Fruit fly (Drosophila melanogaster) whole organism, embryonic: ENCODE measurements around the gene hyd.

ENCODE experiments used
- Ada2b ChIP-seq: fragments of 200-800 bp; sonication (Bioruptor generic); IDR thresholded peaks from 2 replicates; pipeline ENCODE4 v1.3.6; 2022; ENCODE audit warnings: missing biosample characterization, missing genetic modification characterization
- Antp ChIP-seq: fragments of 200-800 bp; sonication (Bioruptor generic); optimal IDR thresholded peaks from 3 replicates; lab custom pipeline; 2016; ENCODE audit warnings: missing biosample characterization, missing genetic modification characterization
- BtbVII ChIP-seq: fragments of 200-800 bp; sonication (Bioruptor generic); optimal IDR thresholded peaks from 3 replicates; lab custom pipeline; 2017; ENCODE audit warnings: missing biosample characterization, mild to moderate bottlenecking, missing genetic modification characterization
- CG10431 ChIP-seq: fragments of 200-800 bp; sonication (Bioruptor generic); optimal IDR thresholded peaks from 3 replicates; lab custom pipeline; 2018; ENCODE audit warnings: missing biosample characterization, mild to moderate bottlenecking, missing genetic modification characterization
- CG12155 ChIP-seq: fragments of 200-800 bp; sonication (Bioruptor generic); optimal IDR thresholded peaks from 3 replicates; lab custom pipeline; 2016; ENCODE audit warnings: missing biosample characterization, missing genetic modification characterization
- CG14965 ChIP-seq: fragments of 200-800 bp; sonication (Bioruptor generic); optimal IDR thresholded peaks from 2 replicates; lab custom pipeline; 2016; ENCODE audit warnings: missing biosample characterization, missing genetic modification characterization, borderline replicate concordance
- CG15514 ChIP-seq: fragments of 200-800 bp; sonication (Bioruptor generic); optimal IDR thresholded peaks from 3 replicates; lab custom pipeline; 2017; ENCODE audit warnings: missing biosample characterization, missing genetic modification characterization, mild to moderate bottlenecking, moderate library complexity, missing genetic modification reagents
- CG16813 ChIP-seq: fragments of 200-800 bp; sonication (Bioruptor generic); IDR thresholded peaks from 3 replicates; pipeline ENCODE4 v1.3.6; 2022; ENCODE audit warnings: missing biosample characterization, missing genetic modification characterization; ENCODE audit not compliant: partially characterized antibody
- CG17186 ChIP-seq: fragments of 200-800 bp; sonication (Bioruptor generic); optimal IDR thresholded peaks from 3 replicates; lab custom pipeline; 2017; ENCODE audit warnings: missing biosample characterization, missing genetic modification reagents, missing genetic modification characterization
- CG18599 ChIP-seq: fragments of 200-800 bp; sonication (Bioruptor generic); optimal IDR thresholded peaks from 3 replicates; lab custom pipeline; 2017; ENCODE audit warnings: missing biosample characterization, missing genetic modification characterization, mild to moderate bottlenecking, moderate library complexity, missing genetic modification reagents
- CG2199 ChIP-seq: fragments of 200-800 bp; sonication (Bioruptor generic); IDR thresholded peaks from 3 replicates; pipeline ENCODE4 v1.3.6; 2022; ENCODE audit warnings: missing biosample characterization, missing genetic modification characterization
- CG31388 ChIP-seq: fragments of 200-800 bp; sonication (Bioruptor generic); optimal IDR thresholded peaks from 2 replicates; lab custom pipeline; 2016; ENCODE audit warnings: missing biosample characterization, missing genetic modification characterization
- CG33213 ChIP-seq: fragments of 200-800 bp; sonication (Bioruptor generic); optimal IDR thresholded peaks from 3 replicates; lab custom pipeline; 2016; ENCODE audit warnings: missing biosample characterization, missing genetic modification characterization
- CG34224 ChIP-seq: fragments of 200-800 bp; sonication (Bioruptor generic); IDR thresholded peaks from 3 replicates; pipeline ENCODE4 v1.3.6; 2022; ENCODE audit warnings: missing biosample characterization, missing genetic modification characterization; ENCODE audit not compliant: partially characterized antibody
- CG5245 ChIP-seq: fragments of 200-800 bp; sonication (Bioruptor generic); optimal IDR thresholded peaks from 3 replicates; lab custom pipeline; 2016; ENCODE audit warnings: missing biosample characterization, missing genetic modification characterization
- CG7556 ChIP-seq: fragments of 200-800 bp; sonication (Bioruptor generic); optimal IDR thresholded peaks from 2 replicates; lab custom pipeline; 2017; ENCODE audit warnings: missing biosample characterization, mild to moderate bottlenecking, missing genetic modification characterization
- D ChIP-seq, 2 experiments: fragments of 200-800 bp in 1 of 2; fragments of >200 bp in 1 of 2; sonication (Bioruptor generic) in 1 of 2; optimal IDR thresholded peaks; 2 replicates in 1 of 2; 3 replicates in 1 of 2; lab custom pipeline; 2017; ENCODE audit warnings: mild to moderate bottlenecking in 1 of 2, missing biosample characterization in 1 of 2, missing genetic modification characterization in 1 of 2, missing genetic modification reagents in 1 of 2
- D19B ChIP-seq: fragments of 200-800 bp; sonication (Bioruptor generic); optimal IDR thresholded peaks from 2 replicates; lab custom pipeline; 2017; ENCODE audit warnings: missing biosample characterization, mild to moderate bottlenecking, missing genetic modification characterization
- Dp ChIP-seq: fragments of 200-800 bp; sonication (Bioruptor generic); optimal IDR thresholded peaks from 2 replicates; lab custom pipeline; 2018; ENCODE audit warnings: missing biosample characterization, mild to moderate bottlenecking, missing genetic modification characterization, moderate library complexity
- E2f2 ChIP-seq: fragments of 200-800 bp; sonication (Bioruptor generic); IDR thresholded peaks from 2 replicates; pipeline ENCODE4 v1.3.6; 2022; ENCODE audit warnings: missing biosample characterization, missing genetic modification characterization
- Ets65A ChIP-seq: fragments of 200-800 bp; sonication (Bioruptor generic); peaks from one replicate; lab custom pipeline; 2016; ENCODE audit warnings: missing biosample characterization, missing genetic modification characterization
- Fer2 ChIP-seq: fragments of 200-800 bp; sonication (Bioruptor generic); optimal IDR thresholded peaks from 2 replicates; lab custom pipeline; 2018; ENCODE audit warnings: missing biosample characterization, mild to moderate bottlenecking, missing genetic modification characterization, moderate library complexity
- GATAe ChIP-seq: fragments of 200-800 bp; sonication (Bioruptor generic); conservative IDR thresholded peaks from 2 replicates; pipeline ENCODE4 v1.3.6; 2022; ENCODE audit warnings: missing biosample characterization, missing genetic modification characterization
- HHEX ChIP-seq: fragments of 200-800 bp; sonication (Bioruptor generic); optimal IDR thresholded peaks from 3 replicates; lab custom pipeline; 2017; ENCODE audit warnings: missing biosample characterization, mild to moderate bottlenecking, missing genetic modification characterization, missing genetic modification reagents
- Hr51 ChIP-seq, 2 experiments: fragments of 200-800 bp; sonication (Bioruptor generic); optimal IDR thresholded peaks; 2 replicates in 1 of 2; 3 replicates in 1 of 2; lab custom pipeline; 2016 to 2018; ENCODE audit warnings: missing biosample characterization in 2 of 2, missing genetic modification characterization in 2 of 2, mild to moderate bottlenecking in 1 of 2, moderate library complexity in 1 of 2
- Kr ChIP-seq: fragments of 200-800 bp; sonication (Bioruptor generic); optimal IDR thresholded peaks from 2 replicates; lab custom pipeline; 2017; ENCODE audit warnings: missing biosample characterization, mild to moderate bottlenecking, missing genetic modification characterization
- MESR4 ChIP-seq: fragments of 200-800 bp; sonication (Bioruptor generic); optimal IDR thresholded peaks from 2 replicates; lab custom pipeline; 2018; ENCODE audit warnings: missing biosample characterization, mild to moderate bottlenecking, missing genetic modification characterization, moderate library complexity
- Max ChIP-seq: fragments of 200-800 bp; sonication (Bioruptor generic); optimal IDR thresholded peaks from 2 replicates; lab custom pipeline; 2016; ENCODE audit warnings: missing biosample characterization, mild to moderate bottlenecking, missing genetic modification characterization
- amos ChIP-seq: fragments of 200-800 bp; sonication (Bioruptor generic); IDR thresholded peaks from 2 replicates; pipeline ENCODE4 v1.3.6; 2022; ENCODE audit warnings: missing biosample characterization, missing genetic modification characterization; ENCODE audit not compliant: partially characterized antibody
- chif ChIP-seq, 2 experiments: fragments of 200-800 bp; sonication (Bioruptor generic); optimal IDR thresholded peaks; 3 replicates each; lab custom pipeline; 2016; ENCODE audit warnings: missing biosample characterization in 2 of 2, missing genetic modification characterization in 2 of 2
- ci ChIP-seq: fragments of 200-800 bp; sonication (Bioruptor generic); IDR thresholded peaks from 3 replicates; pipeline ENCODE4 v1.3.6; 2022; ENCODE audit warnings: missing biosample characterization, missing genetic modification characterization
- cwo ChIP-seq: fragments of 200-800 bp; sonication (Bioruptor generic); optimal IDR thresholded peaks from 3 replicates; lab custom pipeline; 2017; ENCODE audit warnings: missing biosample characterization, missing genetic modification characterization, mild to moderate bottlenecking, moderate library complexity, missing genetic modification reagents
- dati ChIP-seq: fragments of 200-800 bp; sonication (Bioruptor generic); IDR thresholded peaks from 2 replicates; pipeline ENCODE4 v1.3.6; 2022; ENCODE audit warnings: missing biosample characterization, missing genetic modification characterization
- en ChIP-seq: fragments of 200-800 bp; sonication (Bioruptor generic); optimal IDR thresholded peaks from 2 replicates; lab custom pipeline; 2016; ENCODE audit warnings: missing biosample characterization, missing genetic modification characterization
- fd102C ChIP-seq: fragments of 200-800 bp; sonication (Bioruptor generic); optimal IDR thresholded peaks from 2 replicates; lab custom pipeline; 2018; ENCODE audit warnings: missing biosample characterization, mild to moderate bottlenecking, missing genetic modification characterization, moderate library complexity
- gro ChIP-seq: fragments of 200-800 bp; sonication (Bioruptor generic); optimal IDR thresholded peaks from 2 replicates; lab custom pipeline; 2016; ENCODE audit warnings: missing biosample characterization, missing genetic modification characterization
- gsb ChIP-seq: fragments of 200-800 bp; sonication (Bioruptor generic); IDR thresholded peaks from 2 replicates; pipeline ENCODE4 v1.3.6; 2022; ENCODE audit warnings: missing biosample characterization, missing genetic modification characterization
- gsb-n ChIP-seq: fragments of 200-800 bp; sonication (Bioruptor generic); optimal IDR thresholded peaks from 3 replicates; lab custom pipeline; 2018; ENCODE audit warnings: missing biosample characterization, mild to moderate bottlenecking, missing genetic modification characterization
- gt ChIP-seq: fragments of 200-800 bp; sonication (Bioruptor generic); IDR thresholded peaks from 2 replicates; pipeline ENCODE4 v1.3.6; 2022; ENCODE audit warnings: missing biosample characterization, missing genetic modification characterization
- hkb ChIP-seq, 2 experiments: fragments of 200-800 bp in 1 of 2; fragments of >200 bp in 1 of 2; sonication (Bioruptor generic) in 1 of 2; IDR thresholded peaks in 1 of 2; optimal IDR thresholded peaks in 1 of 2; 2 replicates each; pipeline versions ENCODE4 v1.3.6 to Lab custom; 2017 to 2022; ENCODE audit warnings: missing biosample characterization in 1 of 2, missing genetic modification characterization in 1 of 2
- ind ChIP-seq: fragments of 200-800 bp; sonication (Bioruptor generic); optimal IDR thresholded peaks from 3 replicates; lab custom pipeline; 2016; ENCODE audit warnings: missing biosample characterization, missing genetic modification characterization
- insv ChIP-seq, 2 experiments: fragments of 200-800 bp; sonication (Bioruptor generic); optimal IDR thresholded peaks; 3 replicates each; lab custom pipeline; 2016 to 2018; ENCODE audit warnings: missing biosample characterization in 2 of 2, missing genetic modification characterization in 2 of 2
- pum ChIP-seq: fragments of 200-800 bp; sonication (Bioruptor generic); optimal IDR thresholded peaks from 2 replicates; lab custom pipeline; 2016; ENCODE audit warnings: missing biosample characterization, missing genetic modification characterization
- sc ChIP-seq, 3 experiments: fragments of >200 bp in 2 of 3; fragments of 200-800 bp in 1 of 3; sonication (Bioruptor generic) in 1 of 3; optimal IDR thresholded peaks; 2 replicates in 2 of 3; 3 replicates in 1 of 3; lab custom pipeline; 2017; ENCODE audit warnings: mild to moderate bottlenecking in 1 of 3, missing biosample characterization in 1 of 3, missing genetic modification characterization in 1 of 3, missing genetic modification reagents in 1 of 3
- ssp ChIP-seq: fragments of 200-800 bp; sonication (Bioruptor generic); IDR thresholded peaks from 2 replicates; pipeline ENCODE4 v1.3.6; 2022; ENCODE audit warnings: missing biosample characterization, missing genetic modification characterization

The hyd gene

dm6 chr3R:9704183-9705007 lies 21.0 kb downstream of the hyd start (continued):
- peak; percentile 7 for TF ChIP-seq CG15514 (GFP tag; lab: Kevin White, UChicago)
- TF ChIP-seq ind (GFP tag; lab: Kevin White, UChicago) = no peak
- TF ChIP-seq insv (GFP tag; optimal IDR thresholded peaks at IDR 0.05; lab: Kevin White, UChicago) = no peak
- TF ChIP-seq ssp = no peak
- no peak for TF ChIP-seq sc (optimal IDR thresholded peaks at IDR 0.05; lab: Kevin White, UChicago)
- TF ChIP-seq sc (GFP tag; optimal IDR thresholded peaks at IDR 0.05; lab: Kevin White, UChicago) = no peak
- TF ChIP-seq E2f2 (GFP tag; lab: Robert Waterston, UW) = no peak
- TF ChIP-seq dati (GFP tag; lab: Robert Waterston, UW) = no peak
- TF ChIP-seq MESR4 (GFP tag; lab: Kevin White, UChicago) = no peak
- peak; percentile 5 for TF ChIP-seq BtbVII
- TF ChIP-seq Ada2b (GFP tag; lab: Robert Waterston, UW) = no peak
- no peak for TF ChIP-seq amos (GFP tag; lab: Robert Waterston, UW)
- no peak for TF ChIP-seq CG2199
- no peak for TF ChIP-seq CG17186 (GFP tag; lab: Kevin White, UChicago)
- TF ChIP-seq GATAe (GFP tag; lab: Robert Waterston, UW) = no peak
- TF ChIP-seq pum = no peak
- TF ChIP-seq CG14965 (GFP tag; lab: Kevin White, UChicago) = no peak
- TF ChIP-seq hkb (optimal IDR thresholded peaks at IDR 0.05; lab: Kevin White, UChicago) = no peak
- no peak for TF ChIP-seq hkb (GFP tag; IDR thresholded peaks at IDR 0.05; lab: Robert Waterston, UW)
- peak; percentile 3 for TF ChIP-seq Antp (GFP tag; lab: Kevin White, UChicago)
- no peak for TF ChIP-seq HHEX (GFP tag; lab: Kevin White, UChicago)
- TF ChIP-seq D19B (GFP tag; lab: Kevin White, UChicago) = no peak
- TF ChIP-seq CG7556 = no peak
- TF ChIP-seq ci (GFP tag; lab: Robert Waterston, UW) = no peak
- TF ChIP-seq Ets65A (GFP tag; lab: Kevin White, UChicago) = no peak
- no peak for TF ChIP-seq CG10431 (GFP tag; lab: Kevin White, UChicago)
- TF ChIP-seq CG5245 (GFP tag; lab: Kevin White, UChicago) = no peak
- no peak for TF ChIP-seq en
- TF ChIP-seq Dp (GFP tag; lab: Kevin White, UChicago) = no peak
- peak; percentile 73 for TF ChIP-seq cwo (GFP tag; lab: Kevin White, UChicago)
- TF ChIP-seq gsb-n (tag; lab: Kevin White, UChicago) = no peak
- TF ChIP-seq CG12155 = no peak
- TF ChIP-seq D (optimal IDR thresholded peaks at IDR 0.05; lab: Kevin White, UChicago) = no peak
- TF ChIP-seq D (GFP tag; optimal IDR thresholded peaks at IDR 0.05; lab: Kevin White, UChicago) = no peak
- no peak for TF ChIP-seq Max (GFP tag; lab: Kevin White, UChicago)
- no peak for TF ChIP-seq CG16813 (GFP tag; lab: Robert Waterston, UW)
- no peak for TF ChIP-seq Fer2
- TF ChIP-seq gt (GFP tag; lab: Robert Waterston, UW) = no peak
- TF ChIP-seq CG18599 (GFP tag; lab: Kevin White, UChicago) = no peak
- no peak for TF ChIP-seq gro (GFP tag; lab: Kevin White, UChicago)
- TF ChIP-seq chif (GFP tag; optimal IDR thresholded peaks at IDR 0.05; lab: Kevin White, UChicago) = no peak
- TF ChIP-seq Kr (GFP tag; lab: Kevin White, UChicago) = no peak
- no peak for TF ChIP-seq gsb
- no peak for TF ChIP-seq CG34224 (GFP tag; lab: Robert Waterston, UW)
- no peak for TF ChIP-seq Hr51 (GFP tag; optimal IDR thresholded peaks at IDR 0.05; lab: Kevin White, UChicago)
- TF ChIP-seq fd102C = no peak
- TF ChIP-seq CG31388 (GFP tag; lab: Kevin White, UChicago) = no peak
- TF ChIP-seq CG33213 (GFP tag; lab: Kevin White, UChicago) = no peak
- TF ChIP-seq, all 482 proteins: peak for 47
